Worm (Caenorhabditis elegans): ENCODE measurements around the gene rfc-3.

ce11 chrIV:13127720-13128119 lies 32.2 kb downstream of the rfc-3 start:
- no peak for TF ChIP-seq ama-1 (optimal IDR thresholded peaks at IDR 0.05)
- no peak for TF ChIP-seq elt-3 (tag; optimal IDR thresholded peaks at IDR 0.05)
- TF ChIP-seq nhr-77 (tag; optimal IDR thresholded peaks at IDR 0.05) = no peak
- no peak for TF ChIP-seq nhr-85 (tag)

Measured in whole organism, L1 larva.